Fruit fly (Drosophila melanogaster) whole organism: Measurements from ENCODE around the gene CG17672.

Experiments
- CG8478 ChIP-seq: fragments of >200 bp; optimal IDR thresholded peaks from 2 replicates; lab custom pipeline; 2018; ENCODE audit warnings: inconsistent platforms
- Dll ChIP-seq: fragments of >200 bp; optimal IDR thresholded peaks from 2 replicates; lab custom pipeline; 2017
- EcR ChIP-seq, 2 experiments: fragments of >200 bp; optimal IDR thresholded peaks; 2 replicates each; lab custom pipeline; 2017; ENCODE audit warnings: missing biosample characterization in 2 of 2, missing genetic modification characterization in 2 of 2, missing genetic modification reagents in 2 of 2
- pan ChIP-seq: fragments of >200 bp; optimal IDR thresholded peaks from 2 replicates; lab custom pipeline; 2017
- psq ChIP-seq: fragments of >200 bp; optimal IDR thresholded peaks from 2 replicates; lab custom pipeline; 2017
- usp ChIP-seq: fragments of >200 bp; optimal IDR thresholded peaks from 2 replicates; lab custom pipeline; 2017; ENCODE audit warnings: missing biosample characterization, missing genetic modification characterization, mixed read lengths

CG17672 gene

DNA sequence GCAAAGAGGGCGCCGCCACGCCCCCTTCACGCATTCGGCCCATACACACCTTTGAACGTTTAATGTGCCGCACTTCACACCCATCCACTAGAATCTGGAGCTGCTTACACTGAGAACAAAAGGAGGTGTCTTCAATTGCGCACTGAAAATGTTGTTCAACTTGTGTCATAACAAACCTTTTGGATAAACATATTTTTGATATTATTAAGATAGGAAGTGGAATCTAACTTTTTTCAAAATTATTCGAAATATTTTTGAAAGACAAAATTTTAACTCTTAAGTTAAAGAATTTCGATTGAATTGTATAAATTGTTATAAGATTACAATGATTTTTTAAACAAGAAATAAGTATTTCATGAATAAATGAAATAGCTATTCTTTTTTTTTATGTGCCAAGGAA, 39.5 kb downstream of the CG17672 start:
- no peak for TF ChIP-seq Dll (lab: Kevin White, UChicago)
- TF ChIP-seq usp = no peak

DNA sequence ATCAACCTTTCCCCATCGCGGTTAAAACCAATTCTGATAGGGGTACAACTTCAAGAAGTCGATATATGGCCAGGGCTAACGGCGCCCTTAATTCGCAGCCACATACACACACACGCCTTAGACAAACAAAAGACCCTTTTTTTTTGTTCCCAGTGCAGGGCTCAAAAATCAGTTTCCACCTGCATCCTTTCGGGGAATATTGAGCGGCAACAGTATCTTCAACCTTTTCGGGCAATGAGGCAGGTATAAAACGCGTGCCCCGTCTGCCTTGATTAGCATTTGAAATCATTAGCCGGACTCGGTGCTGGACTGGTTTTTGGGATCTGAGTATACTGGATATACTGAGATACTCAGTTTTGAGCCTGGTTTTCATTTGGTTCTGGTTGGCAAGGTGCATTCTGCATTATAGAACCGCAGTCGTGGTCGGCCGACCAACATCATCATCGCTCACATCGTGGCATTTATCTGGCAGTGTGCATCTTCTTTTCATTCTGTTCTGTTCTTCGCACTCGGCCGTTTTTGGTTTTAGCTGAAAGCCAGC, 45.4 kb downstream of the CG17672 start:
- TF ChIP-seq Dll (lab: Kevin White, UChicago) (no peak), EcR (GFP tag; optimal IDR thresholded peaks at IDR 0.05; lab: Kevin White, UChicago) (no peak), CG8478 (no peak), pan (lab: Kevin White, UChicago) (no peak), usp (no peak), psq (no peak)

DNA sequence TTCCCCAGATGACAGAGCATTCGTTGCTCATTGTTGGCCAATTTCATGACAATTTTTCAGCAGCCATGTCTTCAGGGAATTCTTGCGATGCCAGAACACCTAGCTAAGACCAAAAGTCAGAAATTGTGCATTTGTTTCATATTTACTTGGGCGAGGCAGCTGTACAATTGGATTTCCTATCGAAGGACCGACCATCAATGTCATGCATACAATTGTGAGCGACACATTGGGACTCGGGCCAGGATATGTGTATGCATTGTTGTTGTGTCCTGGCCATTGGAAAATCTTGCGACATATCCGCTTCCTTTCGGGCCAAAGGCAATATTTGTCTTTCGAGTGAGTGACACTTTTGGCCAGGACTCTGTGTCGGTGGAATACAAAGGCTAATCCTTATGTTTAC, 48.6 kb downstream of the CG17672 start:
- TF ChIP-seq psq (no peak), EcR (GFP tag; optimal IDR thresholded peaks at IDR 0.05; lab: Kevin White, UChicago) (no peak), pan (lab: Kevin White, UChicago) (no peak), Dll (lab: Kevin White, UChicago) (no peak), usp (no peak), CG8478 (no peak)

DNA sequence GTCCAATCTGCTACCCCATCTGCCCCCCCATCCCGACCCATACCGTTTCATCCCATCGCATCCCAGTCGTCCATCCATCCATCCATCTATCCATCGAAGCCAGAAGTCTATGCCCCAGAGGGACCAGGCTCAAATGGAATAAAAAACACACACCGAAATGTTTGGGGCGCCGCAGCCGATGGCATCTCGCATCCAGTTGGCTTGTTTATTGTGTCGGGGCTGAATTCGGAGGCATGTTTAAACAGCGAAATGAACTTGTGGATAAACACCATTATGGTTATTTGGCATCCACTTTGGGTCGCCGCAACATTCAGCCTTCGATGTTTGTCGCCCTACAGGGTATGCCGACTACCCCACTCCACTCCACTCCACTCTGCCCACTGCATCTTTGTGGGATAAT, 51.7 kb downstream of the CG17672 start:
- no peak for TF ChIP-seq Dll (lab: Kevin White, UChicago)
- no peak for TF ChIP-seq pan (lab: Kevin White, UChicago)
- TF ChIP-seq CG8478 = no peak
- no peak for TF ChIP-seq psq
- TF ChIP-seq EcR (GFP tag; optimal IDR thresholded peaks at IDR 0.05; lab: Kevin White, UChicago) = no peak
- TF ChIP-seq usp = no peak

DNA sequence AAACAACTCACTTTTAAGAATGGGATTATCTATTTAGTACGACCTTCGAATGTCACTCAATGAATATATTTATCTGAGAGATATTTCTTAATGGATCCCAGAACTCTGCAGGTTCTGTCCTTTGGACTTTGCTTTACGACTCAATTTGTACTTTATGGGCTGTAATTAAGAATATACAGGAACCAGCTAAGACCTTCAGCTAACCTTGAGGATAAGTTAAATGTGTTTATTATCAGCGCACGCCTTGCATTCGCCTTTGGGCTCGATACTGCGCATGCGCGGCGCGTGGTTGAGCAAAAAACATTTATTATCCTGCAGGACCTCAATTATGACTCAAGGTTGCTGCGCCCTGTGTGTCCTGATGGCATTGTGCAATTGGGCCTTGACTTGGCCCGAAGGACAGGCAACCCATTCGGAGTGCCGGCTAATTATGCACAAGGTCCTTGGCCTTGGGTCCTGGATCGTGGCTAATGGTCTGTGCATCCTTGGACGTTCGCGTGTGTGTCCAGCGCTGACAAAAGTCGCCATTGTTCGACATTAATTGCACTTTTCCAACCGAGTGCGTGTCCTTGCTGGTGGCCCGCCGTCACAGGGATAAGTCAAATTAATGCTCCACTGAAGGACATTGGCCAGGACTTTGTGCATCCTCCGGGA, 52.6 kb downstream of the CG17672 start:
- TF ChIP-seq Dll (lab: Kevin White, UChicago) (no peak), pan (lab: Kevin White, UChicago) (no peak)

DNA sequence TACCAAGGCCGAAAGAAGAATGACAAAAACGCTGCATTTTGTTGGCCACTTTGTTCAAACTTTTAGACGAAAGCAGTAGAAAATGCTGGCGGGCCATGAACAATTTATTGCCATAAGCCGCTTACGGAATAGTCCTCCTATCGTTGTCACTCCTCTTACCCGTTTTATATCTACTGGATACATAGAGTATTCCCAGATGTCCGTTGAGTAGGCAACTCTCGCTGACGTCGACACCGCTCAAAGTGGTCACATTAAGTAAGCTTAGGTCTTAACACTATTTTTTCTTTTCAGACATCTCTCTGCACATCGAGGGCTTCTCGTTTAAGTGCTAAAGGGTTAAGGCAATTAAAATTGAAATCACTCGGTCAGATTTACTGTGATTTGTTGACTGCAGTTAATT, 54.7 kb downstream of the CG17672 start:
- TF ChIP-seq usp (no peak), CG8478 (no peak), Dll (lab: Kevin White, UChicago) (no peak)

DNA sequence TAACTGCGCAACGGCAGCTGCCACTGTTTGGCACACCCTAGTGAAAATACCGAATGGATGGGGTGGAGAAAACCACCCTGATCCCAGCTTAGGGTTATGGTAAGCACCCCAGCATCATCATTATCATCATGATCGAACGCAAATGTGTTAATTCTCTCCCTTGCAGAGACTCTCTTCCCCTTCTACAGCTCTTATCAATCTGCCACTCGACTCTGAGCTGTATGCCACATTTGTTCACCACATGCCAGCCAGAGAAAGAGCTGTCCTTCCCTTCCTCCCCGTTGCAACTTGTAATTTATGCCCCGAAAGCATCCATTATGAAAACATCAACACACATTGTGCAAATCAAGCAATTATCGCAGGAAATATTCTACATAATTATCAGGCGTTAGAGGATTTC, 55.7 kb downstream of the CG17672 start:
- TF ChIP-seq Dll (lab: Kevin White, UChicago) = no peak
- TF ChIP-seq usp = no peak
- no peak for TF ChIP-seq CG8478
- no peak for TF ChIP-seq EcR (GFP tag; optimal IDR thresholded peaks at IDR 0.05; lab: Kevin White, UChicago)
- TF ChIP-seq pan (lab: Kevin White, UChicago) = no peak
- TF ChIP-seq psq = no peak
